Worm (Caenorhabditis elegans) whole organism, young adult: Measurements from ENCODE around the gene T28A8.8.

Experiments
- C06A6.2 ChIP-seq: fragments of 200-800 bp; sonication (Bioruptor generic); conservative IDR thresholded peaks from 2 replicates; pipeline ENCODE4 v1.3.6; 2022; ENCODE audit warnings: missing genetic modification characterization, missing compliant biosample characterization
- F37B4.10 ChIP-seq: fragments of 200-800 bp; sonication (Bioruptor generic); IDR thresholded peaks from 2 replicates; pipeline ENCODE4 v1.3.6; 2022; ENCODE audit warnings: missing genetic modification characterization, missing compliant biosample characterization
- Y56A3A.18 ChIP-seq: fragments of 200-800 bp; sonication (Bioruptor generic); IDR thresholded peaks from 2 replicates; pipeline ENCODE4 v1.3.6; 2022; ENCODE audit warnings: missing genetic modification reagents, missing genetic modification characterization, missing compliant biosample characterization
- ceh-79 ChIP-seq: sonication (generic microtip); optimal IDR thresholded peaks from 2 replicates; lab custom pipeline; 2017; ENCODE audit warnings: mild to moderate bottlenecking, missing genetic modification characterization, missing compliant biosample characterization
- ceh-91 ChIP-seq: fragments of 200-800 bp; sonication (Bioruptor generic); IDR thresholded peaks from 2 replicates; pipeline ENCODE4 v1.3.6; 2022; ENCODE audit warnings: missing genetic modification reagents, missing genetic modification characterization, missing compliant biosample characterization
- him-1 ChIP-seq: sonication (generic microtip); optimal IDR thresholded peaks from 2 replicates; lab custom pipeline; 2016; ENCODE audit warnings: missing genotype, missing genetic modification reagents, missing genetic modification characterization, missing compliant biosample characterization
- lin-35 ChIP-seq, 3 experiments: fragments of 150-350 bp in 2 of 3; sonication (generic microtip) in 1 of 3; optimal IDR thresholded peaks; 2 replicates each; lab custom pipeline; 2014 to 2018; ENCODE audit warnings: missing biosample characterization in 3 of 3, missing genetic modification characterization in 3 of 3, missing genetic modification reagents in 3 of 3
- nhr-179 ChIP-seq: sonication (generic microtip); optimal IDR thresholded peaks from 2 replicates; lab custom pipeline; 2016; ENCODE audit warnings: mild to moderate bottlenecking, missing genetic modification characterization, missing compliant biosample characterization
- snpc-1.3 ChIP-seq: sonication (generic microtip); optimal IDR thresholded peaks from 2 replicates; lab custom pipeline; 2017; ENCODE audit warnings: missing genetic modification characterization, mild to moderate bottlenecking, missing compliant biosample characterization, antibody characterized with exemption, moderate library complexity, missing genotype, missing genetic modification reagents; ENCODE audit not compliant: insufficient read depth
- ztf-25 ChIP-seq: fragments of 200-800 bp; sonication (Bioruptor generic); IDR thresholded peaks from 2 replicates; pipeline ENCODE4 v1.3.6; 2022; ENCODE audit warnings: missing genetic modification reagents, missing genetic modification characterization, missing compliant biosample characterization

- TF ChIP-seq snpc-1.3 (no peak), him-1 (tag; lab: Kevin White, UChicago) (no peak), ceh-91 (GFP tag; lab: Robert Waterston, UW) (no peak), Y56A3A.18 (GFP tag; lab: Robert Waterston, UW) (no peak), ceh-79 (tag; lab: Kevin White, UChicago) (no peak), lin-35 (GFP tag; optimal IDR thresholded peaks at IDR 0.05; lab: Kevin White, UChicago) (no peak), ztf-25 (GFP tag; lab: Robert Waterston, UW) (no peak), F37B4.10 (no peak), nhr-179 (no peak), C06A6.2 (GFP tag; lab: Robert Waterston, UW) (no peak)
Measured at ce11 chrIII:13476682-13477081, 25.9 kb upstream of the T28A8.8 start, which contains the start of gene T27E9.6.
